Fruit fly (Drosophila melanogaster) whole organism, embryonic: ENCODE results near the gene CG33258.

Source experiments
- Awh ChIP-seq: fragments of 200-800 bp; sonication (Bioruptor generic); IDR thresholded peaks from 2 replicates; pipeline ENCODE4, ENCODE4 v1.3.6; 2022; ENCODE audit warnings: missing biosample characterization, missing genetic modification characterization
- CG10366 ChIP-seq: fragments of 200-800 bp; sonication (Bioruptor generic); IDR thresholded peaks from 2 replicates; pipeline ENCODE4 v1.3.6; 2022; ENCODE audit warnings: missing biosample characterization, missing genetic modification characterization
- CG10543 ChIP-seq: fragments of 200-800 bp; sonication (Bioruptor generic); optimal IDR thresholded peaks from 3 replicates; lab custom pipeline; 2017; ENCODE audit warnings: missing biosample characterization, mild to moderate bottlenecking, missing genetic modification characterization, moderate library complexity
- CG11456 ChIP-seq: fragments of 200-800 bp; sonication (Bioruptor generic); IDR thresholded peaks from 3 replicates; pipeline ENCODE4 v1.3.6; 2022; ENCODE audit warnings: missing biosample characterization, missing genetic modification characterization
- CG11560 ChIP-seq: fragments of 200-800 bp; sonication (Bioruptor generic); IDR thresholded peaks from 3 replicates; pipeline ENCODE4 v1.3.6; 2022; ENCODE audit warnings: missing biosample characterization, missing genetic modification characterization
- CG12769 ChIP-seq: fragments of 200-800 bp; sonication (Bioruptor generic); optimal IDR thresholded peaks from 2 replicates; lab custom pipeline; 2019; ENCODE audit warnings: missing biosample characterization, mild to moderate bottlenecking, missing genetic modification characterization, moderate library complexity
- CG13775 ChIP-seq: fragments of 200-800 bp; sonication (Bioruptor generic); optimal IDR thresholded peaks from 3 replicates; lab custom pipeline; 2017; ENCODE audit warnings: missing biosample characterization, mild to moderate bottlenecking, missing genetic modification characterization
- CG15269 ChIP-seq: fragments of 200-800 bp; sonication (Bioruptor generic); optimal IDR thresholded peaks from 2 replicates; lab custom pipeline; 2018; ENCODE audit warnings: missing biosample characterization, mild to moderate bottlenecking, missing genetic modification characterization, moderate library complexity
- CG17568 ChIP-seq: fragments of 200-800 bp; sonication (Bioruptor generic); optimal IDR thresholded peaks from 2 replicates; lab custom pipeline; 2018; ENCODE audit warnings: missing biosample characterization, mild to moderate bottlenecking, missing genetic modification characterization, moderate library complexity
- CG17912 ChIP-seq: fragments of 200-800 bp; sonication (Bioruptor generic); optimal IDR thresholded peaks from 2 replicates; lab custom pipeline; 2018; ENCODE audit warnings: missing biosample characterization, mild to moderate bottlenecking, missing genetic modification characterization
- CG18599 ChIP-seq: fragments of 200-800 bp; sonication (Bioruptor generic); optimal IDR thresholded peaks from 3 replicates; lab custom pipeline; 2017; ENCODE audit warnings: missing biosample characterization, missing genetic modification characterization, mild to moderate bottlenecking, moderate library complexity, missing genetic modification reagents
- CG2129 ChIP-seq: fragments of 200-800 bp; sonication (Bioruptor generic); IDR thresholded peaks from 2 replicates; pipeline ENCODE4 v1.3.6; 2022; ENCODE audit warnings: missing biosample characterization, missing genetic modification characterization; ENCODE audit not compliant: partially characterized antibody
- CG2875 ChIP-seq: fragments of 200-800 bp; sonication (Bioruptor generic); optimal IDR thresholded peaks from 2 replicates; lab custom pipeline; 2017; ENCODE audit warnings: missing biosample characterization, mild to moderate bottlenecking, missing genetic modification characterization, missing genetic modification reagents
- CG2889 ChIP-seq: fragments of 200-800 bp; sonication (Bioruptor generic); IDR thresholded peaks from 3 replicates; pipeline ENCODE4 v1.3.6; 2022; ENCODE audit warnings: missing biosample characterization, missing genetic modification characterization
- CG32767 ChIP-seq: fragments of 200-800 bp; sonication (Bioruptor generic); IDR thresholded peaks from 2 replicates; pipeline ENCODE4 v1.3.6; 2022; ENCODE audit warnings: missing biosample characterization, missing genetic modification characterization
- CG4820 ChIP-seq: fragments of 200-800 bp; sonication (Bioruptor generic); optimal IDR thresholded peaks from 3 replicates; lab custom pipeline; 2016; ENCODE audit warnings: missing biosample characterization, missing genetic modification characterization
- CG7987 ChIP-seq: fragments of 200-800 bp; sonication (Bioruptor generic); optimal IDR thresholded peaks from 2 replicates; lab custom pipeline; 2018; ENCODE audit warnings: missing biosample characterization, mild to moderate bottlenecking, missing genetic modification characterization, moderate library complexity
- CkIIα-i1 ChIP-seq: fragments of 200-800 bp; sonication (Bioruptor generic); IDR thresholded peaks from 2 replicates; pipeline ENCODE4 v1.3.6; 2022; ENCODE audit warnings: missing biosample characterization, missing genetic modification characterization
- CrebB ChIP-seq: fragments of 200-800 bp; sonication (Bioruptor generic); optimal IDR thresholded peaks from 3 replicates; lab custom pipeline; 2018; ENCODE audit warnings: missing biosample characterization, mild to moderate bottlenecking, missing genetic modification characterization
- D19A ChIP-seq: fragments of 200-800 bp; optimal IDR thresholded peaks from 3 replicates; lab custom pipeline; 2019; ENCODE audit warnings: missing biosample characterization, mild to moderate bottlenecking, missing genetic modification characterization, moderate library complexity
- Dip3 ChIP-seq: fragments of 200-800 bp; sonication (Bioruptor generic); optimal IDR thresholded peaks from 3 replicates; lab custom pipeline; 2016; ENCODE audit warnings: missing biosample characterization, missing genetic modification characterization
- Doc3 ChIP-seq: fragments of 200-800 bp; sonication (Bioruptor generic); IDR thresholded peaks from 3 replicates; pipeline ENCODE4 v1.3.6; 2022; ENCODE audit warnings: missing biosample characterization, missing genetic modification characterization; ENCODE audit not compliant: partially characterized antibody
- E2f1 ChIP-seq: fragments of 200-800 bp; sonication (Bioruptor generic); IDR thresholded peaks from 2 replicates; pipeline ENCODE4 v1.3.6; 2022; ENCODE audit warnings: missing biosample characterization, missing genetic modification characterization
- Fer3 ChIP-seq: fragments of 200-800 bp; sonication (Bioruptor generic); optimal IDR thresholded peaks from 2 replicates; lab custom pipeline; 2018; ENCODE audit warnings: missing biosample characterization, mild to moderate bottlenecking, missing genetic modification characterization, moderate library complexity
- Gug ChIP-seq: fragments of 200-800 bp; sonication (Bioruptor generic); IDR thresholded peaks from 4 replicates; pipeline ENCODE4 v1.3.6; 2022; ENCODE audit warnings: missing biosample characterization, missing genetic modification characterization
- HHEX ChIP-seq: fragments of 200-800 bp; sonication (Bioruptor generic); optimal IDR thresholded peaks from 3 replicates; lab custom pipeline; 2017; ENCODE audit warnings: missing biosample characterization, mild to moderate bottlenecking, missing genetic modification characterization, missing genetic modification reagents
- Kr ChIP-seq: fragments of 200-800 bp; sonication (Bioruptor generic); optimal IDR thresholded peaks from 2 replicates; lab custom pipeline; 2017; ENCODE audit warnings: missing biosample characterization, mild to moderate bottlenecking, missing genetic modification characterization
- Meics ChIP-seq: fragments of 200-800 bp; sonication (Bioruptor generic); optimal IDR thresholded peaks from 2 replicates; lab custom pipeline; 2017; ENCODE audit warnings: missing biosample characterization, mild to moderate bottlenecking, missing genetic modification characterization
- Pdp1 ChIP-seq, 2 experiments: fragments of 200-800 bp; sonication (Bioruptor generic); optimal IDR thresholded peaks; 3 replicates each; lab custom pipeline; 2016; ENCODE audit warnings: missing biosample characterization in 2 of 2, missing genetic modification characterization in 2 of 2, mild to moderate bottlenecking in 1 of 2, moderate library complexity in 1 of 2
- Spps ChIP-seq: fragments of 200-800 bp; sonication (Bioruptor generic); optimal IDR thresholded peaks from 2 replicates; lab custom pipeline; 2018; ENCODE audit warnings: missing biosample characterization, mild to moderate bottlenecking, missing genetic modification characterization
- abd-A ChIP-seq: fragments of 200-800 bp; sonication (Bioruptor generic); optimal IDR thresholded peaks from 3 replicates; lab custom pipeline; 2019; ENCODE audit warnings: missing biosample characterization, mild to moderate bottlenecking, missing genetic modification characterization, moderate library complexity
- ac ChIP-seq: fragments of 200-800 bp; sonication (Bioruptor generic); optimal IDR thresholded peaks from 3 replicates; lab custom pipeline; 2017; ENCODE audit warnings: missing biosample characterization, mild to moderate bottlenecking, missing genetic modification characterization
- ara ChIP-seq: fragments of 200-800 bp; sonication (Bioruptor generic); IDR thresholded peaks from 2 replicates; pipeline ENCODE4 v1.3.6; 2022; ENCODE audit warnings: missing biosample characterization, missing genetic modification characterization
- bab2 ChIP-seq: fragments of 200-800 bp; sonication (Bioruptor generic); optimal IDR thresholded peaks from 2 replicates; lab custom pipeline; 2016; ENCODE audit warnings: missing biosample characterization, missing genetic modification characterization
- ci ChIP-seq: fragments of 200-800 bp; sonication (Bioruptor generic); IDR thresholded peaks from 3 replicates; pipeline ENCODE4 v1.3.6; 2022; ENCODE audit warnings: missing biosample characterization, missing genetic modification characterization
- croc ChIP-seq: fragments of 200-800 bp; sonication (Bioruptor generic); conservative IDR thresholded peaks from 3 replicates; pipeline ENCODE4 v1.3.6; 2022; ENCODE audit warnings: missing biosample characterization, missing genetic modification characterization
- dm ChIP-seq: fragments of 200-800 bp; sonication (Bioruptor generic); optimal IDR thresholded peaks from 3 replicates; lab custom pipeline; 2016; ENCODE audit warnings: missing biosample characterization, missing genetic modification characterization
- en ChIP-seq: fragments of 200-800 bp; sonication (Bioruptor generic); optimal IDR thresholded peaks from 2 replicates; lab custom pipeline; 2016; ENCODE audit warnings: missing biosample characterization, missing genetic modification characterization
- esg ChIP-seq: fragments of 200-800 bp; sonication (Bioruptor generic); conservative IDR thresholded peaks from 2 replicates; pipeline ENCODE4 v1.3.6; 2022; ENCODE audit warnings: missing biosample characterization, missing genetic modification characterization
- ewg ChIP-seq: fragments of 200-800 bp; sonication (Bioruptor generic); optimal IDR thresholded peaks from 3 replicates; lab custom pipeline; 2017; ENCODE audit warnings: mild to moderate bottlenecking, missing biosample characterization, missing genetic modification reagents, missing genetic modification characterization
- exex ChIP-seq: fragments of 200-800 bp; sonication (Bioruptor generic); optimal IDR thresholded peaks from 4 replicates; lab custom pipeline; 2018; ENCODE audit warnings: missing biosample characterization, mild to moderate bottlenecking, missing genetic modification characterization, moderate library complexity
- gsb-n ChIP-seq: fragments of 200-800 bp; sonication (Bioruptor generic); optimal IDR thresholded peaks from 3 replicates; lab custom pipeline; 2018; ENCODE audit warnings: missing biosample characterization, mild to moderate bottlenecking, missing genetic modification characterization
- nmo ChIP-seq: fragments of 200-800 bp; sonication (Bioruptor generic); optimal IDR thresholded peaks from 2 replicates; lab custom pipeline; 2018; ENCODE audit warnings: missing biosample characterization, mild to moderate bottlenecking, missing genetic modification characterization, moderate library complexity
- p53 ChIP-seq: fragments of 200-800 bp; sonication (Bioruptor generic); optimal IDR thresholded peaks from 2 replicates; lab custom pipeline; 2016; ENCODE audit warnings: missing biosample characterization, missing genetic modification characterization
- pnt ChIP-seq: fragments of 200-800 bp; sonication (Bioruptor generic); optimal IDR thresholded peaks from 3 replicates; lab custom pipeline; 2016; ENCODE audit warnings: missing biosample characterization, missing genetic modification characterization
- pros ChIP-seq: fragments of 200-800 bp; sonication (Bioruptor generic); optimal IDR thresholded peaks from 3 replicates; lab custom pipeline; 2019; ENCODE audit warnings: missing biosample characterization, mild to moderate bottlenecking, missing genetic modification characterization, moderate library complexity
- ranshi ChIP-seq: fragments of 200-800 bp; sonication (Bioruptor generic); IDR thresholded peaks from 2 replicates; pipeline ENCODE4 v1.3.6; 2022; ENCODE audit warnings: missing biosample characterization, missing genetic modification characterization
- stwl ChIP-seq: fragments of 200-800 bp; sonication (Bioruptor generic); optimal IDR thresholded peaks from 3 replicates; lab custom pipeline; 2018; ENCODE audit warnings: missing biosample characterization, mild to moderate bottlenecking, missing genetic modification characterization, moderate library complexity
- yki ChIP-seq: fragments of >200 bp; optimal IDR thresholded peaks from 3 replicates; lab custom pipeline; 2018

Gene CG33258

dm6 chr3L:16128973-16129745 is 46.8 kb downstream of the CG33258 start, which contains the start of gene SsRbeta (continued):
- TF ChIP-seq CG11560 (no peak), CG15269 (tag; lab: Kevin White, UChicago) (peak; percentile 36), nmo (GFP tag; lab: Kevin White, UChicago) (peak; percentile 9), bab2 (no peak), HHEX (GFP tag; lab: Kevin White, UChicago) (no peak), esg (GFP tag; lab: Robert Waterston, UW) (peak; percentile 41), abd-A (no peak), Awh (peak; percentile 76), D19A (tag; lab: Kevin White, UChicago) (peak; percentile 31), ara (peak; percentile 20; the same call in 1 of the 2 replicates), CG2889 (peak; percentile 3; the same call in 1 of the 3 replicates), Fer3 (tag; lab: Kevin White, UChicago) (peak; percentile 7), CG2875 (peak; percentile 4), CG11456 (GFP tag; lab: Robert Waterston, UW) (peak; percentile 64), CG13775 (GFP tag; lab: Kevin White, UChicago) (peak; percentile 67), Gug (peak; percentile 71), CG32767 (GFP tag; lab: Robert Waterston, UW) (no peak; the same call in 1 of the 2 replicates), p53 (GFP tag; lab: Kevin White, UChicago) (no peak), ewg (GFP tag; lab: Kevin White, UChicago) (peak; percentile 36), pros (GFP tag; lab: Kevin White, UChicago) (no peak), CG7987 (GFP tag; lab: Kevin White, UChicago) (peak; percentile 66), CrebB (no peak), croc (GFP tag; lab: Robert Waterston, UW) (no peak), Kr (no peak), CG10543 (GFP tag; lab: Kevin White, UChicago) (peak; percentile 54), ranshi (GFP tag; lab: Robert Waterston, UW) (peak; percentile 66), E2f1 (GFP tag; lab: Robert Waterston, UW) (peak; percentile 66), CkIIα-i1 (GFP tag; lab: Robert Waterston, UW) (no peak), yki (lab: Kevin White, UChicago) (no peak), CG17912 (GFP tag; lab: Kevin White, UChicago) (peak; percentile 55), en (GFP tag; lab: Kevin White, UChicago) (no peak), Dip3 (GFP tag; lab: Kevin White, UChicago) (no peak), CG18599 (GFP tag; lab: Kevin White, UChicago) (peak; percentile 12), CG4820 (GFP tag; lab: Kevin White, UChicago) (no peak), stwl (tag; lab: Kevin White, UChicago) (peak; percentile 61), Pdp1 (GFP tag; optimal IDR thresholded peaks at IDR 0.05; lab: Kevin White, UChicago) (no peak), pnt (GFP tag; lab: Kevin White, UChicago) (no peak), gsb-n (no peak), ci (GFP tag; lab: Robert Waterston, UW) (peak; percentile 83), CG17568 (GFP tag; lab: Kevin White, UChicago) (no peak), exex (no peak), dm (no peak), Meics (GFP tag; lab: Kevin White, UChicago) (peak; percentile 43), CG10366 (peak; percentile 46), Spps (tag; lab: Kevin White, UChicago) (no peak), ac (GFP tag; lab: Kevin White, UChicago) (no peak), CG12769 (tag; lab: Kevin White, UChicago) (peak; percentile 44), CG2129 (GFP tag; lab: Robert Waterston, UW) (peak; percentile 36), Doc3 (GFP tag; lab: Robert Waterston, UW) (peak; percentile 69; the same call in 2 of the 3 replicates)
